Worm (Caenorhabditis elegans) whole organism, L4 larva: ENCODE measurements around the gene K11H12.6.

Experiments used
- aha-1 ChIP-seq: fragments of 150-350 bp; peaks from one replicate; lab custom pipeline; 2014; ENCODE audit warnings: missing biosample characterization, missing genetic modification characterization
- fos-1 ChIP-seq: fragments of 150-350 bp; optimal IDR thresholded peaks from 2 replicates; lab custom pipeline; 2014; ENCODE audit warnings: missing biosample characterization, missing genetic modification characterization
- unc-62 ChIP-seq, 3 experiments: fragments of 150-350 bp in 1 of 3; sonication (generic microtip); optimal IDR thresholded peaks in 2 of 3; peaks in 1 of 3; 1 replicate in 1 of 3; 2 replicates in 2 of 3; lab custom pipeline; 2014 to 2017; ENCODE audit warnings: missing biosample characterization in 3 of 3, missing genetic modification characterization in 3 of 3, missing genetic modification reagents in 3 of 3, missing genotype in 1 of 3

ce11 chrIV:707635-708034 lies 40.5 kb downstream of the K11H12.6 start, which contains the start of gene cutl-26:
- TF ChIP-seq fos-1 (tag; lab: Kevin White, UChicago) (no peak), unc-62 (GFP tag; optimal IDR thresholded peaks at IDR 0.05 in 1 of 2; lab: Kevin White, UChicago) (no peak), unc-62 (tag; optimal IDR thresholded peaks at IDR 0.05; lab: Kevin White, UChicago) (no peak), aha-1 (no peak)
